Fruit fly (Drosophila melanogaster): ENCODE data around the gene CG9672.
A peak's percentile ranks its signal among the peaks of the same experiment; 100 is the strongest.

Gene CG9672

DNA sequence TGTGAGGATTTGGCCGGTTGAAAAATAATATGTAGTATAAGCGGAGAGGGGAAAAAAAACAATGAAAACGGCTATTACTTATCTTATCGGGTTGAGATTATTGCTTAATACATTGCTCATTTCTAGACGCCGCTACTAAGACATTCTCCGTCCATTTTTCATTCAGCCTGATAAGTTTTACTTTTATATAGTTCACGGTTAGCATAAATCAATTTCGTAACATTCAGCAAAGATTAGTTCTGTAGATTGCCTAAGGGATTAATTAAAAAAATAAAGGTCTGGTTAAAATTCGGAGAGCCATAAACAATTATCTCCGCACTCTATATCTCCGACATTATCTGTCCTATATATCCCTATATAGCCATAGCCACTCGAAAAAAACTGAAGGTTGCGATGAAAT, 40.8 kb upstream of the CG9672 start:
- TF ChIP-seq CG10348 (GFP tag; IDR thresholded peaks at IDR 0.05) = no peak
- peak; percentile 11 for TF ChIP-seq EcR (GFP tag; optimal IDR thresholded peaks at IDR 0.05)

dm6 chrX:16746824-16747223, 40.1 kb upstream of the CG9672 start:
- no peak for TF ChIP-seq CG12605 (GFP tag; IDR thresholded peaks at IDR 0.05)
- TF ChIP-seq CG4496 (GFP tag; IDR thresholded peaks at IDR 0.05) = no peak
- TF ChIP-seq gl (tag; optimal IDR thresholded peaks at IDR 0.05) = no peak
- no peak for TF ChIP-seq CG17806 (tag; optimal IDR thresholded peaks at IDR 0.05)
- no peak for TF ChIP-seq CG9948 (tag; optimal IDR thresholded peaks at IDR 0.05)
- TF ChIP-seq CG8301 (tag; optimal IDR thresholded peaks at IDR 0.05) = no peak
- no peak for TF ChIP-seq CG34367 (tag; optimal IDR thresholded peaks at IDR 0.05)
- TF ChIP-seq CG8159 (tag; optimal IDR thresholded peaks at IDR 0.05) = no peak
- no peak for TF ChIP-seq CG10348 (GFP tag; IDR thresholded peaks at IDR 0.05)
- no peak for TF ChIP-seq Ets98B (GFP tag; IDR thresholded peaks at IDR 0.05)
- no peak for TF ChIP-seq CG15710 (tag; optimal IDR thresholded peaks at IDR 0.05)
- no peak for TF ChIP-seq fd96Ca (GFP tag; IDR thresholded peaks at IDR 0.05)
- no peak for TF ChIP-seq rn (GFP tag; IDR thresholded peaks at IDR 0.05)
- no peak for TF ChIP-seq EcR (GFP tag; optimal IDR thresholded peaks at IDR 0.05)

dm6 chrX:16745942-16746341, 39.3 kb upstream of the CG9672 start:
- TF ChIP-seq CG4496 (GFP tag; IDR thresholded peaks at IDR 0.05) = no peak
- no peak for TF ChIP-seq CG10348 (GFP tag; IDR thresholded peaks at IDR 0.05)
- TF ChIP-seq CG15710 (tag; optimal IDR thresholded peaks at IDR 0.05) = no peak
- TF ChIP-seq CG32121 (GFP tag; IDR thresholded peaks at IDR 0.05) = no peak
- TF ChIP-seq Ets98B (GFP tag; IDR thresholded peaks at IDR 0.05) = no peak
- no peak for TF ChIP-seq EcR (GFP tag; optimal IDR thresholded peaks at IDR 0.05)
- TF ChIP-seq CG13204 (GFP tag; optimal IDR thresholded peaks at IDR 0.05) = no peak
- TF ChIP-seq gl (tag; optimal IDR thresholded peaks at IDR 0.05) = no peak
- TF ChIP-seq CG14655 (GFP tag; optimal IDR thresholded peaks at IDR 0.05) = no peak
- TF ChIP-seq CG17806 (tag; optimal IDR thresholded peaks at IDR 0.05) = no peak
- TF ChIP-seq CG8159 (tag; optimal IDR thresholded peaks at IDR 0.05) = no peak

dm6 chrX:16744345-16744744, 37.7 kb upstream of the CG9672 start:
- TF ChIP-seq Pif1B (GFP tag; optimal IDR thresholded peaks at IDR 0.05) (no peak), CG8159 (tag; optimal IDR thresholded peaks at IDR 0.05) (no peak), EcR (GFP tag; optimal IDR thresholded peaks at IDR 0.05) (no peak), D1 (tag; optimal IDR thresholded peaks at IDR 0.05) (no peak), gl (tag; optimal IDR thresholded peaks at IDR 0.05) (no peak), CG14655 (GFP tag; optimal IDR thresholded peaks at IDR 0.05) (no peak), CG12605 (GFP tag; IDR thresholded peaks at IDR 0.05) (no peak), CG32121 (GFP tag; IDR thresholded peaks at IDR 0.05) (no peak)

DNA sequence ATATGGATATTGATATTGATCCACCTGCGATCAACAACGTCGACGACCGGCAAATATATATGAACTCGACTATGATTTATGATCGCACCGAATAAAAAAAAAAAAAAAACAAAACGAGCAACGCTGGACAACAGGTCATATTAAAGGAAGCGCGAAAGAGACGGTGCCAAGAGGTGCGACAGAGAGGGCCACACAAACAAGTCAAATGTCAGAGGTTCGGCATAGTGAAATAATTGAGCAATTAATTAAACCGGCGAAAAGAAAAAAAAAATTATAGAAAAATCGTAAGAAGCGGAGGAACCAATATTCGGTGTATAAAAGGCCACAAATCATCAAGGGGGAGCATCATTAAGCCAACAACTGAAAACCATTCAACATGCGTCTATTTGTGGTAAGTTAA, 35.9 kb upstream of the CG9672 start, which contains the start of gene Twdlalpha:
Gene Twdlalpha, plus strand, starts transcription at position 301 of the 400 bp plus-strand sequence.
- TF ChIP-seq Pif1A (GFP tag; optimal IDR thresholded peaks at IDR 0.05) (no peak), CG17806 (tag; optimal IDR thresholded peaks at IDR 0.05) (no peak), CG14655 (GFP tag; optimal IDR thresholded peaks at IDR 0.05) (no peak), CG9948 (tag; optimal IDR thresholded peaks at IDR 0.05) (no peak), rn (GFP tag; IDR thresholded peaks at IDR 0.05) (no peak), Pif1B (GFP tag; optimal IDR thresholded peaks at IDR 0.05) (no peak), fd96Ca (GFP tag; IDR thresholded peaks at IDR 0.05) (no peak), CG15710 (tag; optimal IDR thresholded peaks at IDR 0.05) (no peak), CG34367 (tag; optimal IDR thresholded peaks at IDR 0.05) (no peak), EcR (GFP tag; optimal IDR thresholded peaks at IDR 0.05) (no peak), Ets98B (GFP tag; IDR thresholded peaks at IDR 0.05) (no peak), CG10348 (GFP tag; IDR thresholded peaks at IDR 0.05) (no peak), CG8301 (tag; optimal IDR thresholded peaks at IDR 0.05) (no peak), CG12605 (GFP tag; IDR thresholded peaks at IDR 0.05) (no peak), gl (tag; optimal IDR thresholded peaks at IDR 0.05) (no peak), CG8159 (tag; optimal IDR thresholded peaks at IDR 0.05) (no peak), Snoo (tag; optimal IDR thresholded peaks at IDR 0.05) (no peak), D1 (tag; optimal IDR thresholded peaks at IDR 0.05) (no peak), CG13204 (GFP tag; optimal IDR thresholded peaks at IDR 0.05) (no peak), CG4496 (GFP tag; IDR thresholded peaks at IDR 0.05) (no peak)

DNA sequence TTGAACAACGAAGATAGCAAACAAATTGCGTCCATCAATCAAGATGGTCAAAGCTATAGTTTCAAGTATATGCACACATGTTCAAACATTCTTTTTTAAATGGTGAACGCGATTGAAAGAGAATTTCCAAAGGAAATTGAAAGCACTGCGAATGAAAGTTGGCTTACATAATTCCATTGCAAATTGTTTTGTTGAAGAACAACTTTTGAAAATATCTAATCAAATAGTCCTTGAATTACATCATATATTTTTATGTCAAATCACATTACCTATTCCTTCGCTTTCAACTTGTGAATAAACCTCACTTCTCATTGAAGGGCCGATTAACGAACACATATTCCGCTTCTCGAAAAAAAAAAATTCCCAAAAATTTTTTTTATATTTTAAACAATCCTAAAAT, 33.9 kb upstream of the CG9672 start, which contains the start of gene CG32568:
Gene CG32568, plus strand, starts transcription at position 301 of the 400 bp plus-strand sequence.
- no peak for TF ChIP-seq gl (tag; optimal IDR thresholded peaks at IDR 0.05)
- no peak for TF ChIP-seq CG10348 (GFP tag; IDR thresholded peaks at IDR 0.05)

- TF ChIP-seq Pif1B (GFP tag; optimal IDR thresholded peaks at IDR 0.05) (no peak), CG17806 (tag; optimal IDR thresholded peaks at IDR 0.05) (no peak), CG8159 (tag; optimal IDR thresholded peaks at IDR 0.05) (no peak), fd96Ca (GFP tag; IDR thresholded peaks at IDR 0.05) (no peak), CG14655 (GFP tag; optimal IDR thresholded peaks at IDR 0.05) (no peak), CG10348 (GFP tag; IDR thresholded peaks at IDR 0.05) (no peak), rn (GFP tag; IDR thresholded peaks at IDR 0.05) (no peak)
These were observed 31.2 kb upstream of the CG9672 start, which contains the start of gene TwdlZ for dm6 chrX:16737878-16738277. TSS of gene TwdlZ (plus strand) at chrX:16738178.
